Fruit fly (Drosophila melanogaster): ENCODE measurements around the gene CG8353.

DNA sequence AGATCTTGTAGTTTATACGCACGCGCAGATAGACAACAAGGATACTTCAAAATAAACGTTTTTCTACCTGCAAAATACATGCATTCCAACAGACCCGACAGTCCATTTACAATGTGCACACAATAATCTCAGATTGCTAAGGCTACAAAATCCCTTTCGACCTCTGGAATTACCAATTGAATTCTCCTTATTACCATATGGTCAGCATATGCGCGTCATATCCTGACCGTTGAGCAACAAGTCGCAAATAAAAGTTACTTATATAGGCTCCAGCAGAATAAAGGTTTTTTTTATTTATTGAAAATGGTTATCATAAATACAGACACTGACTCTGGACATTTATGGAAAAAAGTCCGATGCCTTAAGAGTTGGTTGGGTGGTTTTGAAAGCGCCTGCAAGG is 4.5 kb upstream of the CG8353 start:
- TF ChIP-seq CG34376 (GFP tag; optimal IDR thresholded peaks at IDR 0.05) (no peak), fd102C (GFP tag; optimal IDR thresholded peaks at IDR 0.05) (no peak), usp (GFP tag; optimal IDR thresholded peaks at IDR 0.05) (no peak), ewg (GFP tag; optimal IDR thresholded peaks at IDR 0.05) (no peak)

All from whole organism, embryonic.